Fruit fly (Drosophila melanogaster): ENCODE data around the gene lft.

Gene lft

dm6 chr2L:10378631-10379030 is 14.4 kb downstream of the lft start:
- TF ChIP-seq CG15011 (GFP tag; optimal IDR thresholded peaks at IDR 0.05) (no peak), Ets65A (GFP tag) (peak; percentile 88), pan (optimal IDR thresholded peaks at IDR 0.05) (no peak), pan (GFP tag; optimal IDR thresholded peaks at IDR 0.05 in 1 of 2, IDR thresholded peaks at IDR 0.05 in 1 of 2) (peak in 1 of 2 experiments; percentile 17), Med (GFP tag) (peak; percentile 63)

- TF ChIP-seq CG31365 (tag; optimal IDR thresholded peaks at IDR 0.05) (no peak), NFAT (GFP tag; IDR thresholded peaks at IDR 0.05) (no peak), CG10147 (GFP tag; optimal IDR thresholded peaks at IDR 0.05) (no peak), row (GFP tag; IDR thresholded peaks at IDR 0.05) (peak; percentile 26; the same call in 1 of the 3 replicates), CG5245 (GFP tag; optimal IDR thresholded peaks at IDR 0.05) (no peak), stwl (tag; optimal IDR thresholded peaks at IDR 0.05) (peak; percentile 42), kah (GFP tag; optimal IDR thresholded peaks at IDR 0.05) (no peak), Taf1 (GFP tag; IDR thresholded peaks at IDR 0.05) (no peak), CG9727 (GFP tag; optimal IDR thresholded peaks at IDR 0.05) (no peak), CG7839 (tag; optimal IDR thresholded peaks at IDR 0.05) (no peak), gsb (GFP tag; IDR thresholded peaks at IDR 0.05) (no peak), Pdp1 (GFP tag; optimal IDR thresholded peaks at IDR 0.05) (no peak), Sry-δ (GFP tag; optimal IDR thresholded peaks at IDR 0.05) (peak; percentile 87), HmgZ (tag; optimal IDR thresholded peaks at IDR 0.05) (peak; percentile 32), Hey (tag; optimal IDR thresholded peaks at IDR 0.05) (no peak), CG8281 (tag; optimal IDR thresholded peaks at IDR 0.05) (no peak), tap (tag; optimal IDR thresholded peaks at IDR 0.05) (no peak), CG13287 (GFP tag; IDR thresholded peaks at IDR 0.05; ENCODE audit: partially characterized antibody) (peak; percentile 42; the same call in 1 of the 2 replicates), HLH4C (GFP tag; IDR thresholded peaks at IDR 0.05; ENCODE audit: partially characterized antibody) (peak; percentile 49; the same call in 2 of the 3 replicates), nerfin-2 (GFP tag; IDR thresholded peaks at IDR 0.05; ENCODE audit: partially characterized antibody) (no peak), HLH3B (GFP tag; IDR thresholded peaks at IDR 0.05) (no peak), HLHmδ (GFP tag; optimal IDR thresholded peaks at IDR 0.05) (no peak), CoRest (tag; optimal IDR thresholded peaks at IDR 0.05) (peak; percentile 20), CG1603 (tag; optimal IDR thresholded peaks at IDR 0.05) (peak; percentile 100), nmo (GFP tag; optimal IDR thresholded peaks at IDR 0.05) (peak; percentile 3), Fer3 (tag; optimal IDR thresholded peaks at IDR 0.05) (no peak), pfk (GFP tag; optimal IDR thresholded peaks at IDR 0.05) (peak; percentile 97), CG8359 (GFP tag; optimal IDR thresholded peaks at IDR 0.05; ENCODE audit: borderline replicate concordance) (no peak), NK7.1 (GFP tag; optimal IDR thresholded peaks at IDR 0.05) (no peak), CG30431 (GFP tag; optimal IDR thresholded peaks at IDR 0.05) (no peak), CG12104 (GFP tag; optimal IDR thresholded peaks at IDR 0.05) (no peak), odd (GFP tag; optimal IDR thresholded peaks at IDR 0.05) (no peak), lbe (GFP tag; optimal IDR thresholded peaks at IDR 0.05) (no peak), CG9797 (GFP tag; optimal IDR thresholded peaks at IDR 0.05) (peak; percentile 11), CG8290 (GFP tag; optimal IDR thresholded peaks at IDR 0.05) (no peak), CG8290 (tag; optimal IDR thresholded peaks at IDR 0.05) (peak in 1 of 2 experiments; percentile 61), esg (GFP tag; conservative IDR thresholded peaks at IDR 0.05) (no peak), Dref (GFP tag; IDR thresholded peaks at IDR 0.05) (peak; percentile 85), fd64A (GFP tag; optimal IDR thresholded peaks at IDR 0.05) (no peak), Myb (GFP tag; optimal IDR thresholded peaks at IDR 0.05) (peak; percentile 82), CG18619 (GFP tag; optimal IDR thresholded peaks at IDR 0.05) (no peak), ems (GFP tag; optimal IDR thresholded peaks at IDR 0.05) (no peak), CG4617 (GFP tag; optimal IDR thresholded peaks at IDR 0.05; ENCODE audit: borderline replicate concordance) (peak; percentile 47), CG17802 (tag; optimal IDR thresholded peaks at IDR 0.05) (peak; percentile 37), E2f2 (GFP tag; IDR thresholded peaks at IDR 0.05) (peak; percentile 77)
Observed at dm6 chr2L:10379865-10380264, 15.6 kb downstream of the lft start, which contains the start of gene gny. TSS of gene gny (plus strand) at chr2L:10380103.

Measured in whole organism, embryonic.